Worm (Caenorhabditis elegans) whole organism, mixed stage, embryonic: ENCODE data around the gene srv-13.

Experiments used
- M03D4.4 ChIP-seq: sonication (generic microtip); optimal IDR thresholded peaks from 2 replicates; lab custom pipeline; 2017; ENCODE audit warnings: mild to moderate bottlenecking, missing genetic modification characterization, missing compliant biosample characterization
- bed-3 ChIP-seq: fragments of 200-800 bp; sonication (Bioruptor generic); optimal IDR thresholded peaks from 3 replicates; lab custom pipeline; 2018; ENCODE audit warnings: mild to moderate bottlenecking, missing genetic modification characterization, moderate library complexity, missing compliant biosample characterization
- blmp-1 ChIP-seq: fragments of 150-350 bp; optimal IDR thresholded peaks from 2 replicates; lab custom pipeline; 2014; ENCODE audit warnings: missing biosample characterization, missing genetic modification characterization
- ceh-39 ChIP-seq: fragments of 150-350 bp; optimal IDR thresholded peaks from 2 replicates; lab custom pipeline; 2014; ENCODE audit warnings: missing biosample characterization, missing genetic modification characterization
- ceh-43 ChIP-seq: fragments of 200-800 bp; sonication (Bioruptor generic); optimal IDR thresholded peaks from 2 replicates; lab custom pipeline; 2018; ENCODE audit warnings: mild to moderate bottlenecking, missing genetic modification characterization, moderate library complexity, missing compliant biosample characterization
- ceh-83 ChIP-seq: fragments of 200-800 bp; sonication (Bioruptor generic); optimal IDR thresholded peaks from 2 replicates; lab custom pipeline; 2018; ENCODE audit warnings: mild to moderate bottlenecking, missing genetic modification characterization, missing compliant biosample characterization
- ces-1 ChIP-seq: fragments of 150-350 bp; optimal IDR thresholded peaks from 2 replicates; lab custom pipeline; 2014; ENCODE audit warnings: missing biosample characterization, missing genetic modification reagents, missing genetic modification characterization
- cnd-1 ChIP-seq: fragments of 200-800 bp; sonication (Bioruptor generic); optimal IDR thresholded peaks from 2 replicates; lab custom pipeline; 2018; ENCODE audit warnings: mild to moderate bottlenecking, missing genetic modification characterization, missing compliant biosample characterization
- drap-1 ChIP-seq: fragments of 200-800 bp; sonication (Bioruptor generic); optimal IDR thresholded peaks from 3 replicates; lab custom pipeline; 2018; ENCODE audit warnings: mild to moderate bottlenecking, missing genetic modification characterization, missing compliant biosample characterization
- elt-3 ChIP-seq: fragments of 150-350 bp; optimal IDR thresholded peaks from 2 replicates; lab custom pipeline; 2014; ENCODE audit warnings: missing biosample characterization, missing genetic modification characterization
- flh-1 ChIP-seq: fragments of 200-800 bp; sonication (Bioruptor generic); optimal IDR thresholded peaks from 2 replicates; lab custom pipeline; 2018; ENCODE audit warnings: mild to moderate bottlenecking, missing genetic modification characterization, moderate library complexity, missing compliant biosample characterization
- hlh-1 ChIP-seq: fragments of 150-350 bp; optimal IDR thresholded peaks from 2 replicates; lab custom pipeline; 2014; ENCODE audit warnings: missing biosample characterization, missing genetic modification reagents, missing genetic modification characterization
- lin-13 ChIP-seq: fragments of 150-350 bp; optimal IDR thresholded peaks from 2 replicates; lab custom pipeline; 2014; ENCODE audit warnings: missing biosample characterization, missing genetic modification characterization
- lin-32 ChIP-seq: fragments of 200-800 bp; sonication (Bioruptor generic); optimal IDR thresholded peaks from 2 replicates; lab custom pipeline; 2018; ENCODE audit warnings: mild to moderate bottlenecking, missing genetic modification characterization, missing compliant biosample characterization
- lsy-2 ChIP-seq: fragments of 150-350 bp; optimal IDR thresholded peaks from 2 replicates; lab custom pipeline; 2014; ENCODE audit warnings: missing biosample characterization, missing genetic modification characterization
- mab-5 ChIP-seq: fragments of 150-350 bp; optimal IDR thresholded peaks from 2 replicates; lab custom pipeline; 2014; ENCODE audit warnings: missing biosample characterization, missing genetic modification characterization
- mep-1 ChIP-seq: fragments of 150-350 bp; optimal IDR thresholded peaks from 2 replicates; lab custom pipeline; 2017; ENCODE audit warnings: missing biosample characterization, missing genetic modification reagents, missing genetic modification characterization, inconsistent platforms
- mls-2 ChIP-seq: sonication (generic microtip); optimal IDR thresholded peaks from 2 replicates; lab custom pipeline; 2016; ENCODE audit warnings: mild to moderate bottlenecking, missing genetic modification characterization, moderate library complexity, missing compliant biosample characterization
- nhr-12 ChIP-seq: fragments of 150-350 bp; optimal IDR thresholded peaks from 2 replicates; lab custom pipeline; 2014; ENCODE audit warnings: missing biosample characterization, missing genetic modification characterization
- nhr-2 ChIP-seq: fragments of 150-350 bp; optimal IDR thresholded peaks from 2 replicates; lab custom pipeline; 2014; ENCODE audit warnings: missing biosample characterization, missing genetic modification characterization
- nhr-237 ChIP-seq: fragments of 150-350 bp; optimal IDR thresholded peaks from 2 replicates; lab custom pipeline; 2014; ENCODE audit warnings: missing biosample characterization, missing genetic modification characterization
- nhr-76 ChIP-seq: sonication (generic microtip); optimal IDR thresholded peaks from 2 replicates; lab custom pipeline; 2017; ENCODE audit warnings: missing biosample characterization, missing genetic modification characterization
- pha-4 ChIP-seq: fragments of 150-350 bp; optimal IDR thresholded peaks from 2 replicates; lab custom pipeline; 2018; ENCODE audit warnings: missing biosample characterization, missing genetic modification reagents, missing genetic modification characterization
- sem-2 ChIP-seq: fragments of 200-800 bp; sonication (Bioruptor generic); optimal IDR thresholded peaks from 2 replicates; lab custom pipeline; 2018; ENCODE audit warnings: mild to moderate bottlenecking, missing genetic modification characterization, missing compliant biosample characterization
- snpc-4 ChIP-seq: fragments of 150-350 bp; optimal IDR thresholded peaks from 2 replicates; lab custom pipeline; 2014; ENCODE audit warnings: missing biosample characterization, missing genetic modification characterization
- sptf-1 ChIP-seq: sonication (generic microtip); optimal IDR thresholded peaks from 2 replicates; lab custom pipeline; 2017; ENCODE audit warnings: mild to moderate bottlenecking, missing genetic modification characterization, moderate library complexity, missing compliant biosample characterization
- tbx-8 ChIP-seq: fragments of 200-800 bp; sonication (Bioruptor generic); optimal IDR thresholded peaks from 2 replicates; lab custom pipeline; 2018; ENCODE audit warnings: mild to moderate bottlenecking, missing genetic modification characterization, moderate library complexity, missing compliant biosample characterization
- unc-120 ChIP-seq: sonication (generic microtip); optimal IDR thresholded peaks from 2 replicates; lab custom pipeline; 2017; ENCODE audit warnings: missing genetic modification characterization, missing compliant biosample characterization; ENCODE audit not compliant: poor library complexity, severe bottlenecking
- unc-39 ChIP-seq: fragments of 150-350 bp; optimal IDR thresholded peaks from 2 replicates; lab custom pipeline; 2014; ENCODE audit warnings: missing biosample characterization, missing genetic modification characterization
- unc-62 ChIP-seq: fragments of 150-350 bp; optimal IDR thresholded peaks from 2 replicates; lab custom pipeline; 2014; ENCODE audit warnings: missing biosample characterization, missing genetic modification reagents, missing genetic modification characterization
- ztf-11 ChIP-seq: fragments of 150-350 bp; optimal IDR thresholded peaks from 2 replicates; lab custom pipeline; 2014; ENCODE audit warnings: missing biosample characterization, missing genetic modification characterization

The srv-13 gene

DNA sequence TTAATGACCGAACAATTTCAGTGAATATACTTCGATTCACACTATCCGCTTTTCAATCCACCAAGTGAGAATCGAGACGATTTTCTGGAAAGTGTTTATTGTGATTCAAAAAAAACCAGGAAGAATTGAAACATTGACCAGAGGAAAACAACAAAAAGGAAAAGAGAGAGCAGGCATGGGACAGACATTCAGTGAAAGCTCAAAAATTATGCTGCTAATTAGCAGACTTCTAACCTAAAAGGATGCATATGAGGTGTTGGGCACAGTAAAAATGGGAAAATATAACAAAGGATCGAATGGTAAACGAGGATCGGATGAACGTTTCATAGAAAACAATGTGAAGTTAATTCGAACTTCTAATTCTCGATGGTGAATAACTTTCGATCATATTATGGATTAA lies 12.6 kb downstream of the srv-13 start:
- TF ChIP-seq nhr-2 (tag; lab: Kevin White, UChicago): no peak
- no peak for TF ChIP-seq nhr-237 (tag; lab: Kevin White, UChicago)
- no peak for TF ChIP-seq flh-1 (GFP tag; lab: Kevin White, UChicago)
- no peak for TF ChIP-seq mab-5
- TF ChIP-seq lin-32: no peak
- no peak for TF ChIP-seq unc-62 (GFP tag; lab: Kevin White, UChicago)
- TF ChIP-seq unc-120 (tag; lab: Kevin White, UChicago): no peak
- no peak for TF ChIP-seq bed-3 (GFP tag; lab: Kevin White, UChicago)
- no peak for TF ChIP-seq ces-1 (GFP tag; lab: Kevin White, UChicago)
- TF ChIP-seq nhr-12 (tag; lab: Kevin White, UChicago): no peak
- no peak for TF ChIP-seq drap-1 (GFP tag; lab: Kevin White, UChicago)
- TF ChIP-seq lin-13: no peak
- TF ChIP-seq mep-1: no peak
- no peak for TF ChIP-seq M03D4.4
- no peak for TF ChIP-seq cnd-1
- TF ChIP-seq elt-3 (tag; lab: Kevin White, UChicago): no peak
- no peak for TF ChIP-seq ceh-83
- TF ChIP-seq nhr-76 (tag; lab: Kevin White, UChicago): no peak

DNA sequence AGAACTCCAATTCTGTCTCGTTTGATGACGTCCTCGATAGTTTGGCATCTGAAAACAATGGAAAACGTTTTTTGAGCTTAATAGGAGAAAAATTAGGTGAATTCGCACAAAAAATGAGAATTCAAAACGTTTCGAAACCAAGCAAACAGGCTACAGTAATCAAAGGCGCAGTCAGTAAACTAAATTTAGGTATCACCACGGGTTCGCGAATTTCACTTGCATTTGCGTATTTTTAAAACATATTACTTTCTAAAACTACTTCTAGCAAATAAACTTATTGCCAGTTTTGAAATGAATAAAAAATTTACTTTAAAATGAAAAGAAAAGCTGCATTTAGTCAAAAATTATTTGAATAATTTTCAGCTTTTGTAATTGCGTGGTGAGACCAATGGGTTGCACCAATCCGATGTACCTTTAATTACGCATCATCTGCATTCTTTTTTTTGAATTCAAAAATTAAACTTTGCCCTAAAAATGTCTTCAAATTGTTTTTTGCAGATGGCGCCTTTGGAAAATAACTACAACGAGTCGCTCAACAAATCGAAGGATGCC lies 14.1 kb downstream of the srv-13 start, which contains the start of the genes Y73B6BL.23 and htp-2:
TSS of gene Y73B6BL.23 (minus strand) at position 51 of the 552 bp plus-strand sequence.
TSS of gene htp-2 (plus strand) at position 492 of the 552 bp plus-strand sequence.
- no peak for TF ChIP-seq drap-1 (GFP tag; lab: Kevin White, UChicago)

- no peak for TF ChIP-seq mab-5
Measured at ce11 chrIV:6421183-6421635, 16.2 kb downstream of the srv-13 start, which contains the start of gene puf-11. Gene puf-11, plus strand, starts transcription at chrIV:6421585.

ce11 chrIV:6426089-6426715 lies 21.2 kb downstream of the srv-13 start, which contains the start of gene acp-6:
Gene acp-6, minus strand, starts transcription at chrIV:6426139.
- TF ChIP-seq lsy-2 (tag; lab: Kevin White, UChicago) (no peak), blmp-1 (tag; lab: Kevin White, UChicago) (no peak), bed-3 (GFP tag; lab: Kevin White, UChicago) (no peak), tbx-8 (GFP tag; lab: Kevin White, UChicago) (no peak), unc-39 (tag; lab: Kevin White, UChicago) (no peak), elt-3 (tag; lab: Kevin White, UChicago) (no peak), sem-2 (GFP tag; lab: Kevin White, UChicago) (no peak), nhr-237 (tag; lab: Kevin White, UChicago) (no peak), pha-4 (tag; lab: Kevin White, UChicago) (no peak), drap-1 (GFP tag; lab: Kevin White, UChicago) (no peak), mab-5 (no peak), lin-13 (no peak)

DNA sequence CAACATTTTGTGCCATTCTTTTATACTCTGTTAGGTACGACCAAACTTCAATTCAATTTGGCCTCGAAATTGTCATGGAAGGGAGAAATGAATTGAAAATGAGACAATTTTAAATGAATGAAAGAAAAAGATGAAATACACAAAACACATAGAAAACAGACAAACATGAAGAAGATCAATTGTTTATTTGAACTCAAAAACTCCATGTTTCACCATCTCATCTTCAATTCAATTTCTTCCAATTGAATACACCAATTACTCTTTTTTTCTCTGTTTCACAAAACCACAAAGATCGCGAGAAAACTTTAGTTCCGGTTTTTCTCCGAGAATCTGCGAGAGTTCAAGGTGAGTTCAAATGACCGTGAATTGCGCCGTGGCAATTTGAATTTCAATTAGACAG lies 22.3 kb downstream of the srv-13 start:
- TF ChIP-seq ceh-39 (tag; lab: Kevin White, UChicago): no peak
- no peak for TF ChIP-seq lsy-2 (tag; lab: Kevin White, UChicago)
- no peak for TF ChIP-seq drap-1 (GFP tag; lab: Kevin White, UChicago)
- TF ChIP-seq lin-32: no peak
- no peak for TF ChIP-seq hlh-1 (tag; lab: Kevin White, UChicago)
- TF ChIP-seq ztf-11 (tag; lab: Kevin White, UChicago): no peak
- no peak for TF ChIP-seq snpc-4 (tag; lab: Kevin White, UChicago)
- TF ChIP-seq M03D4.4: no peak
- TF ChIP-seq unc-39 (tag; lab: Kevin White, UChicago): no peak
- no peak for TF ChIP-seq nhr-2 (tag; lab: Kevin White, UChicago)
- no peak for TF ChIP-seq flh-1 (GFP tag; lab: Kevin White, UChicago)
- no peak for TF ChIP-seq ceh-43 (GFP tag; lab: Kevin White, UChicago)
- no peak for TF ChIP-seq bed-3 (GFP tag; lab: Kevin White, UChicago)
- no peak for TF ChIP-seq sptf-1 (tag; lab: Kevin White, UChicago)
- TF ChIP-seq mab-5: no peak
- no peak for TF ChIP-seq mls-2
- no peak for TF ChIP-seq blmp-1 (tag; lab: Kevin White, UChicago)
